Fruit fly (Drosophila melanogaster): ENCODE results near the gene Mst77Y-4.
"Not testable (repeated sequence)": the region's sequence is repeated elsewhere in the genome, so short reads cannot be mapped to it uniquely, and the experiment has no call there.

Mst77Y-4 gene

DNA sequence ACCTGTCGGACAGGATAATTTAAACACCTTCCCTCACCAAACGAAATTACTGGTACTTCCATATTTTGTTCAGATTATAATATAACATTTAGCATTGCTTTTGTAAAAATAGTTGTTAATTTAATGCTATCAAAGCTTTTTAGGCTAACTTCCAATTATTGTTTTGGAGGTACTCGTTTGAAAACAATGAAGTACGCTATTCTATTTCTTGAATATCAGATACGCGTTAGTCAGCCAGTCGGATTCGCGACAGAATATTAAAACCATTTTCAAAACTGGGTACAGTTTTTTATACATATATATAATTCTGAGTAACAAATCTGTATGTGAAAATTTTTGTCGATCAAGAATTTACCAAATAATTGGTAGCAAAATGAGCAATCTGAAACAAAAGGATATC lies at the start of gene Mst77Y-4:
Gene Mst77Y-4 (plus strand): TSS at position 301 of the 400 bp plus-strand sequence.
- not testable (repeated sequence) for TF ChIP-seq CG11617 (GFP tag; optimal IDR thresholded peaks at IDR 0.05); CG1620 (GFP tag; optimal IDR thresholded peaks at IDR 0.05); CG7101 (tag; optimal IDR thresholded peaks at IDR 0.05)

DNA sequence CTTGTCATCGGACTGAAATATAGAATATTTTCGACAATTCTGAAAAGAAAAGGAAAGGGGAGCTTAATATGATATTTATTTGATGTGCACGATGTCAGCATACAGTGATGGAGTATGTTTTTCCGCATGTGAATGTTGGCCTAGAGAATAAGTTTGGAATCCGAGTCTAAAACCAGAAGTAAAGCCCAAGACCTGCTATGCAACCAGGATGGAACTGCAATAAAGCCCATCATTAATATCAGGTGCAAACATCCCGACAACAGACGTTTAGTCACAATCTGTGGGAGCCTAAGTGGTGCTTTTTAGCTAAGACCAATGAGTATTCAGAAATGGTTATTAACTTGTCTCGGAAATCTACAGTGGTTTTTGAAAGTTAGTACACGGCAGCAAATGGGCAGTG lies 31.5 kb upstream of the Mst77Y-4 start, which contains the start of gene CG46192:
Gene CG46192 (minus strand): TSS at position 101 of the 400 bp plus-strand sequence.
- TF ChIP-seq CG1620, toe, CG12768 (GFP tag; optimal IDR thresholded peaks at IDR 0.05): not testable (repeated sequence)

dm6 chrY:3262880-3263279 lies 21.9 kb upstream of the Mst77Y-4 start, which contains the start of gene CG46193:
Gene CG46193 (plus strand): TSS chrY:3263180.
- not testable (repeated sequence) for TF ChIP-seq cic (GFP tag; optimal IDR thresholded peaks at IDR 0.05); CG14711 (tag; optimal IDR thresholded peaks at IDR 0.05); CG12768 (GFP tag; optimal IDR thresholded peaks at IDR 0.05)

dm6 chrY:3288909-3289308 lies 4.2 kb downstream of the Mst77Y-4 start, which contains the start of gene CG45764:
Gene CG45764 (plus strand): TSS chrY:3289209.
- TF ChIP-seq CG7045, CG12768, Crg-1 (GFP tag; optimal IDR thresholded peaks at IDR 0.05): not testable (repeated sequence)

Measured in whole organism, adult.